Worm (Caenorhabditis elegans) whole organism, L3 larva: ENCODE results near the gene kcnl-1.

Experiments
- ama-1 ChIP-seq: fragments of 150-350 bp; optimal IDR thresholded peaks from 2 replicates; lab custom pipeline; 2018
- nfya-1 ChIP-seq: sonication (generic microtip); optimal IDR thresholded peaks from 2 replicates; lab custom pipeline; 2017; ENCODE audit warnings: missing genetic modification characterization, mild to moderate bottlenecking, missing compliant biosample characterization, antibody characterized with exemption, moderate library complexity; ENCODE audit not compliant: insufficient read depth
- nhr-12 ChIP-seq: fragments of 150-350 bp; optimal IDR thresholded peaks from 2 replicates; lab custom pipeline; 2014; ENCODE audit warnings: missing biosample characterization, missing genetic modification characterization
- nhr-237 ChIP-seq: fragments of 150-350 bp; optimal IDR thresholded peaks from 2 replicates; lab custom pipeline; 2014; ENCODE audit warnings: missing biosample characterization, missing genetic modification characterization
- nhr-28 ChIP-seq: fragments of 150-350 bp; optimal IDR thresholded peaks from 2 replicates; lab custom pipeline; 2014; ENCODE audit warnings: missing biosample characterization, missing genetic modification characterization
- nhr-77 ChIP-seq: fragments of 150-350 bp; optimal IDR thresholded peaks from 2 replicates; lab custom pipeline; 2014; ENCODE audit warnings: missing biosample characterization, missing genetic modification characterization
- zag-1 ChIP-seq: fragments of 150-350 bp; optimal IDR thresholded peaks from 2 replicates; lab custom pipeline; 2014; ENCODE audit warnings: missing biosample characterization, missing genetic modification characterization

DNA sequence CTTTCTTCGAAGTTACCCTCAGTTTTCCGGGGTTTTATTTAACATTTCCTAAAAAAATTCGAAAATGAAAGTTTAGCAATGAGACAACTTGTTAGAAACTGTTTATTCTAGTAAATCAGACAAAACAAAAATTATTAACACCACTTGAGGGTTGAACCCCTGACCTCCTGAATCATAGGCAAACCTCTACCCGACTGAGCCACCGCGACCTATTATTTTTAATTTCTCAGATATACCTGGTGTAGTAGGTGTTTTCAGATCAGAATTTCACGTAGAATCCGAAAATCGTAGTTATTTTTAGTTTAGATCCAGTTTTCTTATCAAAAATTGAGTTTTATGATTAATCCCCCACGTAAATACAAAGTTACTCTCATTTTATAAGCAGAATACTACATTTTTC, 4.9 kb downstream of the kcnl-1 start:
- TF ChIP-seq nhr-28 (tag; lab: Kevin White, UChicago): no peak
- TF ChIP-seq nhr-237 (tag; lab: Kevin White, UChicago): no peak
- no peak for TF ChIP-seq nhr-12 (tag; lab: Kevin White, UChicago)
- TF ChIP-seq zag-1 (tag; lab: Kevin White, UChicago): no peak
- no peak for TF ChIP-seq nfya-1 (tag; lab: Kevin White, UChicago)
- no peak for TF ChIP-seq nhr-77 (tag; lab: Kevin White, UChicago)
- no peak for TF ChIP-seq ama-1
